Fruit fly (Drosophila melanogaster): ENCODE measurements around the gene CG3679.

DNA sequence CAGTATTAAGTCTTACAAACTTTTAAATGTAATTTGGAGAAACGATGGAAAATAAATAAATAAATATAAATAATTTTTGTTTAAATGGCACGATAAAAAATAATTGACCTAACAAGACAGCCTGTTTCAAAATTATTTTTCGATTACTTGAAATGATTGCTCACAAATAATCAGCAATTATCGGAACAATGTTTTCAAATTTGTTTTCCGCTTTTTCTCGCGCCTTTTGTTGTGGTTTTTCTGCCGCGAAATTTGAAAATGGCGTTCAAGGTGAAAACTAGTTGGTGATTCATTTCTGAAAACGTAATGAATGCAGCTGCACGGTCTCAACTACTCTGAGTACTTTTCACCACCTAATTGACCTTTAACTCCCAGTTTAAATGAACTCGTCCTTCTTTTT is 17.4 kb downstream of the CG3679 start:
- TF ChIP-seq spab (GFP tag; optimal IDR thresholded peaks at IDR 0.05) (no peak), CG4318 (GFP tag; optimal IDR thresholded peaks at IDR 0.05) (no peak), cyc (GFP tag; optimal IDR thresholded peaks at IDR 0.05) (no peak), achi (GFP tag; optimal IDR thresholded peaks at IDR 0.05) (no peak), dsx (GFP tag; optimal IDR thresholded peaks at IDR 0.05; ENCODE audit: poor library complexity, severe bottlenecking) (no peak), CG34406 (GFP tag; optimal IDR thresholded peaks at IDR 0.05) (no peak), Ets21C (GFP tag; optimal IDR thresholded peaks at IDR 0.05) (no peak), CG1621 (tag; optimal IDR thresholded peaks at IDR 0.05) (no peak), CG31627 (GFP tag; optimal IDR thresholded peaks at IDR 0.05) (no peak), acj6 (GFP tag; optimal IDR thresholded peaks at IDR 0.05) (no peak), CG11762 (GFP tag; optimal IDR thresholded peaks at IDR 0.05; ENCODE audit: insufficient read depth) (no peak)

Measured in whole organism, prepupa.